Fruit fly (Drosophila melanogaster) whole organism, embryonic: Measurements from ENCODE around the gene CG31445.

ENCODE experiments used
- BEAF-32 ChIP-seq: fragments of 200-800 bp; sonication (Bioruptor generic); optimal IDR thresholded peaks from 3 replicates; lab custom pipeline; 2017; ENCODE audit warnings: missing biosample characterization, missing genetic modification characterization, mild to moderate bottlenecking, moderate library complexity, missing genetic modification reagents
- Bdp1 ChIP-seq: fragments of 200-800 bp; sonication (Bioruptor generic); optimal IDR thresholded peaks from 3 replicates; lab custom pipeline; 2016; ENCODE audit warnings: missing biosample characterization, missing genetic modification characterization
- CG10209 ChIP-seq: fragments of 200-800 bp; sonication (Bioruptor generic); optimal IDR thresholded peaks from 3 replicates; lab custom pipeline; 2017; ENCODE audit warnings: missing biosample characterization, mild to moderate bottlenecking, missing genetic modification characterization, missing genetic modification reagents
- CG12071 ChIP-seq: fragments of 200-800 bp; sonication (Bioruptor generic); optimal IDR thresholded peaks from 3 replicates; lab custom pipeline; 2018; ENCODE audit warnings: missing biosample characterization, mild to moderate bottlenecking, missing genetic modification characterization
- CG12104 ChIP-seq: fragments of 200-800 bp; sonication (Bioruptor generic); optimal IDR thresholded peaks from 3 replicates; lab custom pipeline; 2016; ENCODE audit warnings: missing biosample characterization, missing genetic modification characterization
- CG12219 ChIP-seq: fragments of 200-800 bp; sonication (Bioruptor generic); optimal IDR thresholded peaks from 3 replicates; lab custom pipeline; 2018; ENCODE audit warnings: missing biosample characterization, mild to moderate bottlenecking, missing genetic modification characterization
- CG13775 ChIP-seq: fragments of 200-800 bp; sonication (Bioruptor generic); optimal IDR thresholded peaks from 3 replicates; lab custom pipeline; 2017; ENCODE audit warnings: missing biosample characterization, mild to moderate bottlenecking, missing genetic modification characterization
- CG14014 ChIP-seq: fragments of 200-800 bp; sonication (Bioruptor generic); IDR thresholded peaks from 2 replicates; pipeline ENCODE4 v1.3.6; 2022; ENCODE audit warnings: missing biosample characterization, missing genetic modification characterization
- CG14441 ChIP-seq: fragments of 200-800 bp; sonication (Bioruptor generic); IDR thresholded peaks from 2 replicates; pipeline ENCODE4 v1.3.6; 2022; ENCODE audit warnings: missing biosample characterization, missing genetic modification characterization
- CG17359 ChIP-seq: fragments of 200-800 bp; sonication (Bioruptor generic); optimal IDR thresholded peaks from 3 replicates; lab custom pipeline; 2018; ENCODE audit warnings: missing biosample characterization, mild to moderate bottlenecking, missing genetic modification characterization, moderate library complexity
- CG18262 ChIP-seq: fragments of 200-800 bp; optimal IDR thresholded peaks from 3 replicates; lab custom pipeline; 2019; ENCODE audit warnings: missing biosample characterization, mild to moderate bottlenecking, missing genetic modification characterization, moderate library complexity
- CG2120 ChIP-seq: fragments of 200-800 bp; sonication (Bioruptor generic); optimal IDR thresholded peaks from 3 replicates; lab custom pipeline; 2016; ENCODE audit warnings: missing biosample characterization, missing genetic modification characterization
- CG2129 ChIP-seq: fragments of 200-800 bp; sonication (Bioruptor generic); IDR thresholded peaks from 2 replicates; pipeline ENCODE4 v1.3.6; 2022; ENCODE audit warnings: missing biosample characterization, missing genetic modification characterization; ENCODE audit not compliant: partially characterized antibody
- CG2889 ChIP-seq: fragments of 200-800 bp; sonication (Bioruptor generic); IDR thresholded peaks from 3 replicates; pipeline ENCODE4 v1.3.6; 2022; ENCODE audit warnings: missing biosample characterization, missing genetic modification characterization
- CG42726 ChIP-seq: fragments of 200-800 bp; sonication (Bioruptor generic); IDR thresholded peaks from 2 replicates; pipeline ENCODE4 v1.3.6; 2022; ENCODE audit warnings: missing biosample characterization, missing genetic modification characterization; ENCODE audit not compliant: partially characterized antibody
- CG4820 ChIP-seq: fragments of 200-800 bp; sonication (Bioruptor generic); optimal IDR thresholded peaks from 3 replicates; lab custom pipeline; 2016; ENCODE audit warnings: missing biosample characterization, missing genetic modification characterization
- CG9609 ChIP-seq: fragments of 200-800 bp; sonication (Bioruptor generic); optimal IDR thresholded peaks from 3 replicates; lab custom pipeline; 2016; ENCODE audit warnings: missing biosample characterization, missing genetic modification characterization
- Deaf1 ChIP-seq: fragments of 200-800 bp; optimal IDR thresholded peaks from 3 replicates; lab custom pipeline; 2019; ENCODE audit warnings: missing biosample characterization, mild to moderate bottlenecking, missing genetic modification characterization, moderate library complexity
- Doc3 ChIP-seq: fragments of 200-800 bp; sonication (Bioruptor generic); IDR thresholded peaks from 3 replicates; pipeline ENCODE4 v1.3.6; 2022; ENCODE audit warnings: missing biosample characterization, missing genetic modification characterization; ENCODE audit not compliant: partially characterized antibody
- Dp ChIP-seq: fragments of 200-800 bp; sonication (Bioruptor generic); optimal IDR thresholded peaks from 2 replicates; lab custom pipeline; 2018; ENCODE audit warnings: missing biosample characterization, mild to moderate bottlenecking, missing genetic modification characterization, moderate library complexity
- Dref ChIP-seq: fragments of 200-800 bp; sonication (Bioruptor generic); IDR thresholded peaks from 2 replicates; pipeline ENCODE4 v1.3.6; 2022; ENCODE audit warnings: missing biosample characterization, missing genetic modification characterization
- Ets97D ChIP-seq: fragments of 200-800 bp; sonication (Bioruptor generic); optimal IDR thresholded peaks from 3 replicates; lab custom pipeline; 2016; ENCODE audit warnings: missing biosample characterization, missing genetic modification characterization
- Hr78 ChIP-seq, 2 experiments: fragments of 200-800 bp in 1 of 2; fragments of >200 bp in 1 of 2; sonication (Bioruptor generic) in 1 of 2; optimal IDR thresholded peaks; 2 replicates each; lab custom pipeline; 2017 to 2019; ENCODE audit warnings: missing biosample characterization in 2 of 2, missing genetic modification characterization in 2 of 2, mild to moderate bottlenecking in 1 of 2, moderate library complexity in 1 of 2
- NC2β ChIP-seq: fragments of 200-800 bp; sonication (Bioruptor generic); optimal IDR thresholded peaks from 2 replicates; lab custom pipeline; 2016; ENCODE audit warnings: missing biosample characterization, missing genetic modification characterization
- Nf-YB ChIP-seq: fragments of 200-800 bp; sonication (Bioruptor generic); optimal IDR thresholded peaks from 3 replicates; lab custom pipeline; 2019; ENCODE audit warnings: missing biosample characterization, mild to moderate bottlenecking, missing genetic modification characterization, moderate library complexity
- Nf-YC ChIP-seq: fragments of 200-800 bp; optimal IDR thresholded peaks from 3 replicates; lab custom pipeline; 2019; ENCODE audit warnings: missing biosample characterization, mild to moderate bottlenecking, missing genetic modification characterization, moderate library complexity
- Scr ChIP-seq: fragments of 200-800 bp; sonication (Bioruptor generic); IDR thresholded peaks from 2 replicates; pipeline ENCODE4 v1.3.6; 2022; ENCODE audit warnings: missing biosample characterization, missing genetic modification characterization; ENCODE audit not compliant: partially characterized antibody
- ab ChIP-seq: fragments of 200-800 bp; sonication (Bioruptor generic); optimal IDR thresholded peaks from 2 replicates; lab custom pipeline; 2016; ENCODE audit warnings: missing biosample characterization, missing genetic modification characterization
- abd-A ChIP-seq: fragments of 200-800 bp; sonication (Bioruptor generic); optimal IDR thresholded peaks from 3 replicates; lab custom pipeline; 2019; ENCODE audit warnings: missing biosample characterization, mild to moderate bottlenecking, missing genetic modification characterization, moderate library complexity
- crc ChIP-seq: fragments of 200-800 bp; sonication (Bioruptor generic); optimal IDR thresholded peaks from 2 replicates; lab custom pipeline; 2016; ENCODE audit warnings: missing biosample characterization, missing genetic modification characterization
- emc ChIP-seq: fragments of 200-800 bp; sonication (Bioruptor generic); optimal IDR thresholded peaks from 2 replicates; lab custom pipeline; 2016; ENCODE audit warnings: missing biosample characterization, missing genetic modification characterization
- eyg ChIP-seq: fragments of 200-800 bp; sonication (Bioruptor generic); optimal IDR thresholded peaks from 3 replicates; lab custom pipeline; 2016; ENCODE audit warnings: missing biosample characterization, missing genetic modification characterization
- fd3F ChIP-seq: fragments of 200-800 bp; sonication (Bioruptor generic); optimal IDR thresholded peaks from 2 replicates; lab custom pipeline; 2018; ENCODE audit warnings: missing biosample characterization, mild to moderate bottlenecking, missing genetic modification characterization, moderate library complexity
- gsb ChIP-seq: fragments of 200-800 bp; sonication (Bioruptor generic); IDR thresholded peaks from 2 replicates; pipeline ENCODE4 v1.3.6; 2022; ENCODE audit warnings: missing biosample characterization, missing genetic modification characterization
- ind ChIP-seq: fragments of 200-800 bp; sonication (Bioruptor generic); optimal IDR thresholded peaks from 3 replicates; lab custom pipeline; 2016; ENCODE audit warnings: missing biosample characterization, missing genetic modification characterization
- jigr1 ChIP-seq: fragments of 200-800 bp; sonication (Bioruptor generic); IDR thresholded peaks from 3 replicates; pipeline ENCODE4 v1.3.6; 2022; ENCODE audit warnings: missing biosample characterization, missing genetic modification characterization
- ken ChIP-seq: fragments of 200-800 bp; sonication (Bioruptor generic); IDR thresholded peaks from 3 replicates; pipeline ENCODE4 v1.3.6; 2022; ENCODE audit warnings: missing biosample characterization, missing genetic modification characterization
- pfk ChIP-seq: fragments of 200-800 bp; sonication (Bioruptor generic); optimal IDR thresholded peaks from 2 replicates; lab custom pipeline; 2018; ENCODE audit warnings: missing biosample characterization, mild to moderate bottlenecking, missing genetic modification characterization, moderate library complexity
- phol ChIP-seq: fragments of 200-800 bp; sonication (Bioruptor generic); optimal IDR thresholded peaks from 3 replicates; lab custom pipeline; 2018; ENCODE audit warnings: missing biosample characterization, mild to moderate bottlenecking, missing genetic modification characterization, moderate library complexity
- pros ChIP-seq: fragments of 200-800 bp; sonication (Bioruptor generic); optimal IDR thresholded peaks from 3 replicates; lab custom pipeline; 2019; ENCODE audit warnings: missing biosample characterization, mild to moderate bottlenecking, missing genetic modification characterization, moderate library complexity
- repo ChIP-seq: fragments of 200-800 bp; sonication (Bioruptor generic); optimal IDR thresholded peaks from 2 replicates; lab custom pipeline; 2016; ENCODE audit warnings: missing biosample characterization, missing genetic modification characterization
- rib ChIP-seq: fragments of 200-800 bp; sonication (Bioruptor generic); IDR thresholded peaks from 2 replicates; pipeline ENCODE4 v1.3.6; 2022; ENCODE audit warnings: missing biosample characterization, missing genetic modification characterization
- ro ChIP-seq: fragments of 200-800 bp; sonication (Bioruptor generic); IDR thresholded peaks from 2 replicates; pipeline ENCODE4 v1.3.6; 2022; ENCODE audit warnings: missing biosample characterization, missing genetic modification characterization
- row ChIP-seq: fragments of 200-800 bp; sonication (Bioruptor generic); IDR thresholded peaks from 3 replicates; pipeline ENCODE4 v1.3.6; 2022; ENCODE audit warnings: missing biosample characterization, missing genetic modification characterization
- stc ChIP-seq: fragments of 200-800 bp; sonication (Bioruptor generic); IDR thresholded peaks from 2 replicates; pipeline ENCODE4 v1.3.6; 2022; ENCODE audit warnings: missing biosample characterization, missing genetic modification characterization
- tap ChIP-seq: fragments of 200-800 bp; optimal IDR thresholded peaks from 3 replicates; lab custom pipeline; 2019; ENCODE audit warnings: missing biosample characterization, mild to moderate bottlenecking, missing genetic modification characterization, moderate library complexity
- tin ChIP-seq: fragments of 200-800 bp; sonication (Bioruptor generic); optimal IDR thresholded peaks from 3 replicates; lab custom pipeline; 2016; ENCODE audit warnings: missing biosample characterization, missing genetic modification characterization
- trh ChIP-seq: fragments of 200-800 bp; sonication (Bioruptor generic); optimal IDR thresholded peaks from 2 replicates; lab custom pipeline; 2016; ENCODE audit warnings: missing biosample characterization, missing genetic modification characterization
- ttk ChIP-seq: fragments of 200-800 bp; sonication (Bioruptor generic); IDR thresholded peaks from 2 replicates; pipeline ENCODE4 v2.1.2; 2022; ENCODE audit warnings: missing biosample characterization, missing genetic modification characterization
- wek ChIP-seq: fragments of 200-800 bp; sonication (Bioruptor generic); optimal IDR thresholded peaks from 3 replicates; lab custom pipeline; 2018; ENCODE audit warnings: missing biosample characterization, mild to moderate bottlenecking, missing genetic modification characterization, moderate library complexity
- zen ChIP-seq: fragments of 200-800 bp; sonication (Bioruptor generic); optimal IDR thresholded peaks from 3 replicates; lab custom pipeline; 2018; ENCODE audit warnings: missing biosample characterization, mild to moderate bottlenecking, missing genetic modification characterization, moderate library complexity

The CG31445 gene

DNA sequence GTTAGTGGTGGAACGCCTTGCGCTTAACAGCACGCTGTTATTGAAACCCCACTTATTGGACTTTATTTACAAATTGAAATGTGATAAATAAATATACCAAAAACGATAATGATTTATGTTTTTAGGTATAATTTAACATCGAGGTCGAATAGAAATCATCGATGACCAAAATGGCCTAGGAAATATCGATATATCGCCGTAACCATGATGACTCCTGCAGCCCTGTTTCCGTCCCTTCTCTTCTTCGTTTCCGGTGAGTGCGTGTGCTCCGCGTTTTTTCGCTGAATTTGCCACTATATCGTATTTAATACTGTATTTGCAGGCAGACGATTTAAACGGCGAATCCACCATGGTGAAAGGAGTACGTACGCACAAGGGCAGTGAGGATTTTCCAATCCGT lies 24.7 kb downstream of the CG31445 start, which contains the start of gene eEF1gamma (continued):
- TF ChIP-seq CG14441 (GFP tag; lab: Robert Waterston, UW) (peak; percentile 92), pfk (GFP tag; lab: Kevin White, UChicago) (peak; percentile 84), Bdp1 (GFP tag; lab: Kevin White, UChicago) (peak; percentile 90), eyg (GFP tag; lab: Kevin White, UChicago) (peak; percentile 94), ind (GFP tag; lab: Kevin White, UChicago) (peak; percentile 82), emc (GFP tag; lab: Kevin White, UChicago) (peak; percentile 94), ab (peak; percentile 68), CG17359 (peak; percentile 92), NC2β (GFP tag; lab: Kevin White, UChicago) (peak; percentile 99), abd-A (no peak), gsb (GFP tag; lab: Robert Waterston, UW) (peak; percentile 94), CG12104 (GFP tag; lab: Kevin White, UChicago) (peak; percentile 97), Nf-YC (peak; percentile 81), ttk (peak; percentile 93), crc (GFP tag; lab: Kevin White, UChicago) (peak; percentile 94), jigr1 (GFP tag; lab: Robert Waterston, UW) (no peak), pros (GFP tag; lab: Kevin White, UChicago) (peak; percentile 50), Doc3 (GFP tag; lab: Robert Waterston, UW) (peak; percentile 81), stc (GFP tag; lab: Robert Waterston, UW) (peak; percentile 94), wek (GFP tag; lab: Kevin White, UChicago) (peak; percentile 95), CG2120 (GFP tag; lab: Kevin White, UChicago) (peak; percentile 85), repo (GFP tag; lab: Kevin White, UChicago) (peak; percentile 95), CG2889 (GFP tag; lab: Robert Waterston, UW) (peak; percentile 80), Dp (GFP tag; lab: Kevin White, UChicago) (peak; percentile 52), CG12071 (peak; percentile 97), Dref (GFP tag; lab: Robert Waterston, UW) (peak; percentile 88), CG9609 (GFP tag; lab: Kevin White, UChicago) (peak; percentile 92), tin (GFP tag; lab: Kevin White, UChicago) (peak; percentile 91), Deaf1 (tag; lab: Kevin White, UChicago) (peak; percentile 70), phol (tag; lab: Kevin White, UChicago) (peak; percentile 97), CG4820 (GFP tag; lab: Kevin White, UChicago) (peak; percentile 88), Scr (GFP tag; lab: Robert Waterston, UW) (peak; percentile 94), CG12219 (GFP tag; lab: Kevin White, UChicago) (peak; percentile 94), Hr78 (GFP tag; optimal IDR thresholded peaks at IDR 0.05; lab: Kevin White, UChicago) (peak in 1 of 2 experiments; percentile 61), CG42726 (GFP tag; lab: Robert Waterston, UW) (peak; percentile 86; the same call in 1 of the 2 replicates), tap (peak; percentile 79), BEAF-32 (GFP tag; lab: Kevin White, UChicago) (peak; percentile 92), Ets97D (GFP tag; lab: Kevin White, UChicago) (peak; percentile 100), CG13775 (GFP tag; lab: Kevin White, UChicago) (peak; percentile 99), zen (tag; lab: Kevin White, UChicago) (peak; percentile 86), CG2129 (GFP tag; lab: Robert Waterston, UW) (peak; percentile 82), row (GFP tag; lab: Robert Waterston, UW) (peak; percentile 79), CG10209 (GFP tag; lab: Kevin White, UChicago) (peak; percentile 96), rib (GFP tag; lab: Robert Waterston, UW) (peak; percentile 89), fd3F (GFP tag; lab: Kevin White, UChicago) (peak; percentile 93), ro (peak; percentile 83), ken (GFP tag; lab: Robert Waterston, UW) (peak; percentile 94), Nf-YB (GFP tag; lab: Kevin White, UChicago) (peak; percentile 83), CG18262 (tag; lab: Kevin White, UChicago) (peak; percentile 88), trh (GFP tag; lab: Kevin White, UChicago) (peak; percentile 90), CG14014 (GFP tag; lab: Robert Waterston, UW) (peak; percentile 94)
